Fruit fly (Drosophila melanogaster) whole organism, embryonic: Measurements from ENCODE around the gene CG3630.
A peak's percentile ranks its signal among the peaks of the same experiment; 100 is the strongest.

ENCODE experiments used
- Antp ChIP-seq: fragments of 200-800 bp; sonication (Bioruptor generic); optimal IDR thresholded peaks from 3 replicates; lab custom pipeline; 2016; ENCODE audit warnings: missing biosample characterization, missing genetic modification characterization
- Atf6 ChIP-seq: fragments of 200-800 bp; sonication (Bioruptor generic); IDR thresholded peaks from 2 replicates; pipeline ENCODE4 v1.3.6; 2022; ENCODE audit warnings: missing biosample characterization, missing genetic modification characterization
- BtbVII ChIP-seq: fragments of 200-800 bp; sonication (Bioruptor generic); optimal IDR thresholded peaks from 3 replicates; lab custom pipeline; 2017; ENCODE audit warnings: missing biosample characterization, mild to moderate bottlenecking, missing genetic modification characterization
- CG11456 ChIP-seq: fragments of 200-800 bp; sonication (Bioruptor generic); IDR thresholded peaks from 3 replicates; pipeline ENCODE4 v1.3.6; 2022; ENCODE audit warnings: missing biosample characterization, missing genetic modification characterization
- CG12769 ChIP-seq: fragments of 200-800 bp; sonication (Bioruptor generic); optimal IDR thresholded peaks from 2 replicates; lab custom pipeline; 2019; ENCODE audit warnings: missing biosample characterization, mild to moderate bottlenecking, missing genetic modification characterization, moderate library complexity
- CG14710 ChIP-seq: fragments of 200-800 bp; sonication (Bioruptor generic); optimal IDR thresholded peaks from 3 replicates; lab custom pipeline; 2019; ENCODE audit warnings: missing biosample characterization, mild to moderate bottlenecking, missing genetic modification characterization, moderate library complexity
- CG1647 ChIP-seq: fragments of 200-800 bp; sonication (Bioruptor generic); optimal IDR thresholded peaks from 3 replicates; lab custom pipeline; 2016; ENCODE audit warnings: missing biosample characterization, missing genetic modification characterization
- CG17802 ChIP-seq: fragments of 200-800 bp; sonication (Bioruptor generic); optimal IDR thresholded peaks from 2 replicates; lab custom pipeline; 2018; ENCODE audit warnings: missing biosample characterization, mild to moderate bottlenecking, missing genetic modification characterization, moderate library complexity
- CG18011 ChIP-seq: fragments of 200-800 bp; sonication (Bioruptor generic); optimal IDR thresholded peaks from 2 replicates; lab custom pipeline; 2017; ENCODE audit warnings: missing biosample characterization, missing genetic modification characterization, mild to moderate bottlenecking, moderate library complexity, missing genotype
- CG2199 ChIP-seq: fragments of 200-800 bp; sonication (Bioruptor generic); IDR thresholded peaks from 3 replicates; pipeline ENCODE4 v1.3.6; 2022; ENCODE audit warnings: missing biosample characterization, missing genetic modification characterization
- CG3163 ChIP-seq: fragments of 200-800 bp; sonication (Bioruptor generic); optimal IDR thresholded peaks from 3 replicates; lab custom pipeline; 2016; ENCODE audit warnings: missing biosample characterization, missing genetic modification characterization
- CG3838 ChIP-seq: fragments of 200-800 bp; sonication (Bioruptor generic); optimal IDR thresholded peaks from 3 replicates; lab custom pipeline; 2016; ENCODE audit warnings: missing biosample characterization, missing genetic modification characterization
- CG7372 ChIP-seq: fragments of 200-800 bp; sonication (Bioruptor generic); IDR thresholded peaks from 2 replicates; pipeline ENCODE4 v1.3.6; 2022; ENCODE audit warnings: missing biosample characterization, missing genetic modification characterization
- CG8281 ChIP-seq: fragments of 200-800 bp; sonication (Bioruptor generic); optimal IDR thresholded peaks from 2 replicates; lab custom pipeline; 2018; ENCODE audit warnings: missing biosample characterization, mild to moderate bottlenecking, missing genetic modification characterization, moderate library complexity
- CG9817 ChIP-seq: fragments of 200-800 bp; sonication (Bioruptor generic); optimal IDR thresholded peaks from 2 replicates; lab custom pipeline; 2018; ENCODE audit warnings: missing biosample characterization, mild to moderate bottlenecking, missing genetic modification characterization, moderate library complexity
- Dip2 ChIP-seq: fragments of 200-800 bp; sonication (Bioruptor generic); IDR thresholded peaks from 2 replicates; pipeline ENCODE4 v1.3.6; 2022; ENCODE audit warnings: missing biosample characterization, missing genetic modification characterization
- Ets65A ChIP-seq: fragments of 200-800 bp; sonication (Bioruptor generic); peaks from one replicate; lab custom pipeline; 2016; ENCODE audit warnings: missing biosample characterization, missing genetic modification characterization
- Lpt ChIP-seq: fragments of >200 bp; optimal IDR thresholded peaks from 2 replicates; lab custom pipeline; 2018; ENCODE audit warnings: missing biosample characterization, missing genetic modification characterization
- Mes4 ChIP-seq: fragments of 200-800 bp; sonication (Bioruptor generic); optimal IDR thresholded peaks from 2 replicates; lab custom pipeline; 2016; ENCODE audit warnings: missing biosample characterization, missing genetic modification characterization
- PHDP ChIP-seq: fragments of 200-800 bp; sonication (Bioruptor generic); optimal IDR thresholded peaks from 3 replicates; lab custom pipeline; 2018; ENCODE audit warnings: missing biosample characterization, mild to moderate bottlenecking, missing genetic modification characterization, moderate library complexity
- Pdp1 ChIP-seq, 2 experiments: fragments of 200-800 bp; sonication (Bioruptor generic); optimal IDR thresholded peaks; 3 replicates each; lab custom pipeline; 2016; ENCODE audit warnings: missing biosample characterization in 2 of 2, missing genetic modification characterization in 2 of 2, mild to moderate bottlenecking in 1 of 2, moderate library complexity in 1 of 2
- Poxn ChIP-seq: fragments of 200-800 bp; sonication (Bioruptor generic); IDR thresholded peaks from 2 replicates; pipeline ENCODE4 v1.3.6; 2022; ENCODE audit warnings: missing biosample characterization, missing genetic modification characterization
- Sry-δ ChIP-seq: fragments of 200-800 bp; sonication (Bioruptor generic); optimal IDR thresholded peaks from 2 replicates; lab custom pipeline; 2016; ENCODE audit warnings: missing biosample characterization, missing genetic modification characterization
- Stat92E ChIP-seq, 3 experiments: fragments of >200 bp in 2 of 3; fragments of 200-800 bp in 1 of 3; sonication (Bioruptor generic) in 1 of 3; optimal IDR thresholded peaks; 2 replicates each; lab custom pipeline; 2017 to 2019; ENCODE audit warnings: missing biosample characterization in 3 of 3, missing genetic modification characterization in 3 of 3, mild to moderate bottlenecking in 1 of 3, moderate library complexity in 1 of 3
- Vsx1 ChIP-seq: fragments of 200-800 bp; sonication (Bioruptor generic); optimal IDR thresholded peaks from 2 replicates; lab custom pipeline; 2017; ENCODE audit warnings: missing biosample characterization, mild to moderate bottlenecking, missing genetic modification characterization, missing genetic modification reagents
- ash1 ChIP-seq: fragments of 200-800 bp; sonication (Bioruptor generic); optimal IDR thresholded peaks from 2 replicates; lab custom pipeline; 2018; ENCODE audit warnings: missing biosample characterization, mild to moderate bottlenecking, missing genetic modification characterization
- chn ChIP-seq: fragments of 200-800 bp; sonication (Bioruptor generic); optimal IDR thresholded peaks from 2 replicates; lab custom pipeline; 2016; ENCODE audit warnings: missing biosample characterization, missing genetic modification characterization
- corto ChIP-seq: fragments of 200-800 bp; sonication (Bioruptor generic); optimal IDR thresholded peaks from 2 replicates; lab custom pipeline; 2016; ENCODE audit warnings: missing biosample characterization, mild to moderate bottlenecking, missing genetic modification characterization, moderate library complexity
- crp ChIP-seq, 2 experiments: fragments of 200-800 bp; sonication (Bioruptor generic); optimal IDR thresholded peaks; 2 replicates in 1 of 2; 3 replicates in 1 of 2; lab custom pipeline; 2017; ENCODE audit warnings: missing biosample characterization in 2 of 2, missing genetic modification characterization in 2 of 2, mild to moderate bottlenecking in 1 of 2, moderate library complexity in 1 of 2
- dan ChIP-seq: fragments of 200-800 bp; sonication (Bioruptor generic); IDR thresholded peaks from 2 replicates; pipeline ENCODE4 v1.3.6; 2022; ENCODE audit warnings: missing biosample characterization, missing genetic modification characterization
- danr ChIP-seq: fragments of 200-800 bp; sonication (Bioruptor generic); IDR thresholded peaks from 2 replicates; pipeline ENCODE4 v1.3.6; 2022; ENCODE audit warnings: missing biosample characterization, missing genetic modification characterization
- dm ChIP-seq: fragments of 200-800 bp; sonication (Bioruptor generic); optimal IDR thresholded peaks from 3 replicates; lab custom pipeline; 2016; ENCODE audit warnings: missing biosample characterization, missing genetic modification characterization
- ems ChIP-seq: fragments of 200-800 bp; sonication (Bioruptor generic); optimal IDR thresholded peaks from 3 replicates; lab custom pipeline; 2016; ENCODE audit warnings: missing biosample characterization, missing genetic modification characterization
- eyg ChIP-seq: fragments of 200-800 bp; sonication (Bioruptor generic); optimal IDR thresholded peaks from 3 replicates; lab custom pipeline; 2016; ENCODE audit warnings: missing biosample characterization, missing genetic modification characterization
- fd102C ChIP-seq: fragments of 200-800 bp; sonication (Bioruptor generic); optimal IDR thresholded peaks from 2 replicates; lab custom pipeline; 2018; ENCODE audit warnings: missing biosample characterization, mild to moderate bottlenecking, missing genetic modification characterization, moderate library complexity
- hkb ChIP-seq, 2 experiments: fragments of 200-800 bp in 1 of 2; fragments of >200 bp in 1 of 2; sonication (Bioruptor generic) in 1 of 2; IDR thresholded peaks in 1 of 2; optimal IDR thresholded peaks in 1 of 2; 2 replicates each; pipeline versions ENCODE4 v1.3.6 to Lab custom; 2017 to 2022; ENCODE audit warnings: missing biosample characterization in 1 of 2, missing genetic modification characterization in 1 of 2
- oc ChIP-seq: fragments of 200-800 bp; sonication (Bioruptor generic); optimal IDR thresholded peaks from 2 replicates; lab custom pipeline; 2018; ENCODE audit warnings: missing biosample characterization, mild to moderate bottlenecking, missing genetic modification characterization, moderate library complexity
- odd ChIP-seq: fragments of 200-800 bp; sonication (Bioruptor generic); optimal IDR thresholded peaks from 2 replicates; lab custom pipeline; 2017; ENCODE audit warnings: missing biosample characterization, mild to moderate bottlenecking, missing genetic modification characterization
- prd ChIP-seq, 3 experiments: fragments of >200 bp in 2 of 3; fragments of 200-800 bp in 1 of 3; sonication (Bioruptor generic) in 1 of 3; optimal IDR thresholded peaks in 2 of 3; IDR thresholded peaks in 1 of 3; 2 replicates in 2 of 3; 3 replicates in 1 of 3; pipeline versions ENCODE4 v1.3.6 to Lab custom; 2017 to 2022; ENCODE audit warnings: missing biosample characterization in 1 of 3, missing genetic modification characterization in 1 of 3
- sd ChIP-seq: fragments of 200-800 bp; sonication (Bioruptor generic); optimal IDR thresholded peaks from 3 replicates; lab custom pipeline; 2018; ENCODE audit warnings: missing biosample characterization, mild to moderate bottlenecking, missing genetic modification characterization, moderate library complexity
- sens-2 ChIP-seq: fragments of 200-800 bp; sonication (Bioruptor generic); IDR thresholded peaks from 2 replicates; pipeline ENCODE4 v1.3.6; 2022; ENCODE audit warnings: missing biosample characterization, missing genetic modification characterization
- sim ChIP-seq: fragments of 200-800 bp; sonication (Bioruptor generic); IDR thresholded peaks from 2 replicates; pipeline ENCODE4 v1.3.6; 2022; ENCODE audit warnings: missing biosample characterization, missing genetic modification characterization
- slou ChIP-seq: fragments of 200-800 bp; sonication (Bioruptor generic); optimal IDR thresholded peaks from 3 replicates; lab custom pipeline; 2016; ENCODE audit warnings: missing biosample characterization, missing genetic modification characterization
- tgo ChIP-seq: fragments of 200-800 bp; sonication (Bioruptor generic); IDR thresholded peaks from 3 replicates; pipeline ENCODE4 v1.3.6; 2022; ENCODE audit warnings: missing biosample characterization, missing genetic modification characterization
- trh ChIP-seq: fragments of 200-800 bp; sonication (Bioruptor generic); optimal IDR thresholded peaks from 2 replicates; lab custom pipeline; 2016; ENCODE audit warnings: missing biosample characterization, missing genetic modification characterization
- twi ChIP-seq: fragments of 200-800 bp; optimal IDR thresholded peaks from 2 replicates; lab custom pipeline; 2019; ENCODE audit warnings: missing biosample characterization, mild to moderate bottlenecking, missing genetic modification characterization, moderate library complexity
- usp ChIP-seq: fragments of >200 bp; optimal IDR thresholded peaks from 2 replicates; lab custom pipeline; 2017; ENCODE audit warnings: missing biosample characterization, missing genetic modification characterization
- wdn ChIP-seq: fragments of 200-800 bp; sonication (Bioruptor generic); IDR thresholded peaks from 2 replicates; pipeline ENCODE4 v1.3.6; 2022; ENCODE audit warnings: missing biosample characterization, missing genetic modification characterization

CG3630 gene

DNA sequence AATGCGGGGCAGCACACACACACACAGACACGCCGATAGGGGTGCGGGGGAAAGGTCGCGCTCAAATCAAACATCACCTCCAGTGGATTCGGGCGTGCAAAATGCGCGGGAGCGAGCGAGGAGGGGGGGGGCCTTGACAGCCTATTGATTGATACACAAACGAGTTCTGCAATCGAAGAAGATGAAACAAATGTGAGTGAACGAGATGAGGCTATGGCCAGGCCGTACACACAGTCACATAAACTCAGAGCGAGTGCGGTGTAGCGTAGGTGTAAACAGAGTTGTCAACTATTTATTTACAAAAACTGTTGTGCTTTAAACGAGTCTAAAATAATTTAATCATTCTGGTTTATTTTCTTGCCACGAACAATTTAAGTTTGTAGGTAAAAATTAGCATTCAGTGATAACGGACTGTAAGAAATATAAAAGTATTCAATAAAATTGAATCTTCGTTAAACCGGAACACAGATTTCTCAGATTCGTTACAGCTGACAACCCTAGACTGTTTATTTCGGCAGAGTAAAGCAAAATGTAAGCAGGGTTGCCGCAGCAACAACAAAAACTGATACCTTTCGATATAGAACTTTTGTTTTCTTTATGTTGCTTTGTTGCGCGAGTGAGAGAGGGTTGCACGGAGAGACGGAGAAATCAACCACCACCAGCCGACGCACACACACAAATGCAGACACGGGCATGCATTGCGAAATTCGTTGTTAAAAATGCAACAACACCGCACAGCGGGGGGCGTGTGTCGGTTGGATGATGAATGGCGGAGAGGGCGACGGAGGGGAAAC lies 26.8 kb upstream of the CG3630 start (continued):
- peak; percentile 52 for TF ChIP-seq CG18011 (GFP tag; lab: Kevin White, UChicago)
- no peak; the same call in 1 of the 2 replicates for TF ChIP-seq Poxn (GFP tag; lab: Robert Waterston, UW)
- TF ChIP-seq PHDP (tag; lab: Kevin White, UChicago) = peak; percentile 94
- TF ChIP-seq CG1647 (GFP tag; lab: Kevin White, UChicago) = peak; percentile 54
- peak; percentile 87 for TF ChIP-seq tgo
- TF ChIP-seq CG9817 (tag; lab: Kevin White, UChicago) = peak; percentile 87
- TF ChIP-seq CG11456 (GFP tag; lab: Robert Waterston, UW) = peak; percentile 69
- peak; percentile 90 for TF ChIP-seq CG12769 (tag; lab: Kevin White, UChicago)
- peak; percentile 53 for TF ChIP-seq Sry-δ (GFP tag; lab: Kevin White, UChicago)
- TF ChIP-seq dan (GFP tag; lab: Robert Waterston, UW) = 0 out of 2 replicates have a peak, but pooled peaks have one; percentile 9
- TF ChIP-seq Stat92E (GFP tag; optimal IDR thresholded peaks at IDR 0.05; lab: Kevin White, UChicago) = peak in 1 of 3 experiments; percentile 52
- no peak for TF ChIP-seq Dip2 (GFP tag; lab: Robert Waterston, UW)
- peak; percentile 76 for TF ChIP-seq danr (GFP tag; lab: Robert Waterston, UW)
- TF ChIP-seq Antp = peak; percentile 78
- peak in 1 of 2 experiments; percentile 45 for TF ChIP-seq crp (GFP tag; optimal IDR thresholded peaks at IDR 0.05; lab: Kevin White, UChicago)
- TF ChIP-seq CG7372 (GFP tag; lab: Robert Waterston, UW) = peak; percentile 86
- peak; percentile 64 for TF ChIP-seq sim (GFP tag; lab: Robert Waterston, UW)
- peak; percentile 77 for TF ChIP-seq ems (GFP tag; lab: Kevin White, UChicago)
- TF ChIP-seq sens-2 (GFP tag; lab: Robert Waterston, UW) = peak; percentile 78
- TF ChIP-seq prd (optimal IDR thresholded peaks at IDR 0.05; lab: Kevin White, UChicago) = no peak
- peak; percentile 91 for TF ChIP-seq prd (GFP tag; IDR thresholded peaks at IDR 0.05; lab: Robert Waterston, UW)
- TF ChIP-seq fd102C (GFP tag; lab: Kevin White, UChicago) = peak; percentile 63
- peak; percentile 87 for TF ChIP-seq Ets65A (GFP tag; lab: Kevin White, UChicago)
- peak; percentile 60; the same call in 1 of the 2 replicates for TF ChIP-seq wdn (GFP tag; lab: Robert Waterston, UW)
- peak; percentile 82 for TF ChIP-seq CG3838 (GFP tag; lab: Kevin White, UChicago)
- peak; percentile 92 for TF ChIP-seq Atf6
- TF ChIP-seq BtbVII (GFP tag; lab: Kevin White, UChicago) = peak; percentile 93
- TF ChIP-seq Mes4 = peak; percentile 73
- TF ChIP-seq CG17802 (tag; lab: Kevin White, UChicago) = peak; percentile 66
- TF ChIP-seq ash1 = peak; percentile 40
- TF ChIP-seq dm (GFP tag; lab: Kevin White, UChicago) = peak; percentile 62
- TF ChIP-seq sd (tag; lab: Kevin White, UChicago) = peak; percentile 67
- peak; percentile 70 for TF ChIP-seq eyg (GFP tag; lab: Kevin White, UChicago)
- peak; percentile 75 for TF ChIP-seq corto (GFP tag; lab: Kevin White, UChicago)
- TF ChIP-seq twi (tag; lab: Kevin White, UChicago) = peak; percentile 78
- TF ChIP-seq odd (GFP tag; lab: Kevin White, UChicago) = peak; percentile 85
- peak; percentile 74 to 84 for TF ChIP-seq Pdp1 (GFP tag; optimal IDR thresholded peaks at IDR 0.05; lab: Kevin White, UChicago)
- peak; percentile 79 for TF ChIP-seq CG8281 (tag; lab: Kevin White, UChicago)
- peak; percentile 67 for TF ChIP-seq Vsx1 (GFP tag; lab: Kevin White, UChicago)
- TF ChIP-seq slou = peak; percentile 83
- no peak for TF ChIP-seq Lpt (GFP tag; lab: Kevin White, UChicago)
- TF ChIP-seq hkb (optimal IDR thresholded peaks at IDR 0.05; lab: Kevin White, UChicago) = no peak
- TF ChIP-seq hkb (GFP tag; IDR thresholded peaks at IDR 0.05; lab: Robert Waterston, UW) = peak; percentile 92
- peak; percentile 83 for TF ChIP-seq chn (GFP tag; lab: Kevin White, UChicago)
- TF ChIP-seq oc (tag; lab: Kevin White, UChicago) = peak; percentile 71
- TF ChIP-seq usp (GFP tag; lab: Kevin White, UChicago) = no peak
- TF ChIP-seq trh (GFP tag; lab: Kevin White, UChicago) = peak; percentile 54
- peak; percentile 92 for TF ChIP-seq CG14710 (tag; lab: Kevin White, UChicago)
- TF ChIP-seq CG3163 (GFP tag; lab: Kevin White, UChicago) = peak; percentile 47
- peak; percentile 43; the same call in 1 of the 3 replicates for TF ChIP-seq CG2199
